Fruit fly (Drosophila melanogaster) whole organism, adult: ENCODE data around the gene CG4849.
"Not testable (repeated sequence)": the region's sequence is repeated elsewhere in the genome, so short reads cannot be mapped to it uniquely, and the experiment has no call there.

Experiments used
- CG11617 ChIP-seq: fragments of 200-800 bp; sonication (Bioruptor generic); optimal IDR thresholded peaks from 2 replicates; lab custom pipeline; 2017; ENCODE audit warnings: mild to moderate bottlenecking, missing biosample characterization, missing genetic modification reagents, missing genetic modification characterization
- CG12768 ChIP-seq: fragments of 200-800 bp; sonication (Bioruptor generic); optimal IDR thresholded peaks from 2 replicates; lab custom pipeline; 2017; ENCODE audit warnings: missing biosample characterization, missing genetic modification characterization, mild to moderate bottlenecking, moderate library complexity, missing genetic modification reagents
- CG14711 ChIP-seq: fragments of 200-800 bp; sonication (Bioruptor generic); optimal IDR thresholded peaks from 2 replicates; lab custom pipeline; 2018; ENCODE audit warnings: missing biosample characterization, mild to moderate bottlenecking, missing genetic modification characterization, moderate library complexity
- CG1620 ChIP-seq: fragments of 200-800 bp; sonication (Bioruptor generic); optimal IDR thresholded peaks from 2 replicates; lab custom pipeline; 2016; ENCODE audit warnings: missing biosample characterization, missing genetic modification characterization
- CG33017 ChIP-seq: fragments of 200-800 bp; sonication (Bioruptor generic); optimal IDR thresholded peaks from 2 replicates; lab custom pipeline; 2018; ENCODE audit warnings: missing biosample characterization, mild to moderate bottlenecking, missing genetic modification characterization, moderate library complexity
- CG5204 ChIP-seq: fragments of 200-800 bp; sonication (Bioruptor generic); optimal IDR thresholded peaks from 2 replicates; lab custom pipeline; 2016; ENCODE audit warnings: missing biosample characterization, missing genetic modification characterization
- CG7045 ChIP-seq: fragments of 200-800 bp; sonication (Bioruptor generic); optimal IDR thresholded peaks from 2 replicates; lab custom pipeline; 2017; ENCODE audit warnings: missing biosample characterization, mild to moderate bottlenecking, missing genetic modification characterization
- CG7101 ChIP-seq: fragments of 200-800 bp; sonication (Bioruptor generic); optimal IDR thresholded peaks from 2 replicates; lab custom pipeline; 2018; ENCODE audit warnings: missing biosample characterization, mild to moderate bottlenecking, missing genetic modification characterization, moderate library complexity
- Clk ChIP-seq: fragments of 200-800 bp; sonication (Bioruptor generic); optimal IDR thresholded peaks from 2 replicates; lab custom pipeline; 2017; ENCODE audit warnings: missing biosample characterization, missing genetic modification characterization
- Crg-1 ChIP-seq: fragments of 200-800 bp; sonication (Bioruptor generic); optimal IDR thresholded peaks from 2 replicates; lab custom pipeline; 2016; ENCODE audit warnings: missing biosample characterization, missing genetic modification characterization
- Hr96 ChIP-seq: fragments of 200-800 bp; sonication (Bioruptor generic); optimal IDR thresholded peaks from 2 replicates; lab custom pipeline; 2016; ENCODE audit warnings: missing biosample characterization, missing genetic modification characterization
- Mnt ChIP-seq: fragments of 200-800 bp; sonication (Bioruptor generic); optimal IDR thresholded peaks from 2 replicates; lab custom pipeline; 2016; ENCODE audit warnings: missing biosample characterization, mild to moderate bottlenecking, missing genetic modification characterization
- bab1 ChIP-seq: fragments of 200-800 bp; sonication (Bioruptor generic); optimal IDR thresholded peaks from 3 replicates; lab custom pipeline; 2019; ENCODE audit warnings: missing biosample characterization, mild to moderate bottlenecking, missing genetic modification characterization, moderate library complexity
- cic ChIP-seq: fragments of 200-800 bp; sonication (Bioruptor generic); optimal IDR thresholded peaks from 2 replicates; lab custom pipeline; 2017; ENCODE audit warnings: missing biosample characterization, mild to moderate bottlenecking, missing genetic modification characterization, moderate library complexity
- cnc ChIP-seq, 2 experiments: fragments of >200 bp; optimal IDR thresholded peaks; 2 replicates each; lab custom pipeline; 2017
- kay ChIP-seq: fragments of 200-800 bp; sonication (Bioruptor generic); peaks from one replicate; lab custom pipeline; 2016; ENCODE audit warnings: missing biosample characterization, missing genetic modification characterization, borderline replicate concordance
- ovo ChIP-seq: fragments of 200-800 bp; sonication (Bioruptor generic); optimal IDR thresholded peaks from 2 replicates; lab custom pipeline; 2016; ENCODE audit warnings: missing biosample characterization, missing genetic modification characterization
- pad ChIP-seq: fragments of 200-800 bp; sonication (Bioruptor generic); optimal IDR thresholded peaks from 3 replicates; lab custom pipeline; 2017; ENCODE audit warnings: missing biosample characterization, missing genetic modification characterization, mild to moderate bottlenecking, moderate library complexity, missing genetic modification reagents
- tj ChIP-seq: fragments of 200-800 bp; sonication (Bioruptor generic); optimal IDR thresholded peaks from 3 replicates; lab custom pipeline; 2017; ENCODE audit warnings: missing biosample characterization, mild to moderate bottlenecking, missing genetic modification characterization, moderate library complexity
- toe ChIP-seq: fragments of 200-800 bp; sonication (Bioruptor generic); optimal IDR thresholded peaks from 2 replicates; lab custom pipeline; 2016; ENCODE audit warnings: missing biosample characterization, missing genetic modification characterization

The CG4849 gene

DNA sequence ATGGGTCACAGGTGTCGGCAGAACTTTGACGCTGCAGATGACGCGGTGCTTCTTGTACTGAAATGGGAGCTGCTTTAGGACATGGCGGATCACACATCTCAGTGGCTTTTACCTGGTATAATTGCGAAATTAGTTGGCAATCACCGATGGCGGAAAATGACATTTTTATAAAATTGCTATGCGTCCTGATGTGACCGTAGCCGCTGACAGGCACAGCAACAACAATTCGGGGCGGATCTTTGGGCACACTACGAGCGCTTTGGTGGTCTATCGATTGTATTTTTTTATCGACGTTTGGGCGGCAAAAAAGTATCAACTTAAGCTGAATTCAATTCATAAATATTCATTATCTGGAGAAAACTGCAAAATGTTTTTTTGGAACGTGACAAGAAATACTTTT is 9.3 kb upstream of the CG4849 start, which contains the start of gene CG4951:
CG4951 (minus strand) TSS at position 223 of the 400 bp plus-strand sequence.
- no peak for TF ChIP-seq CG5204 (GFP tag; lab: Kevin White, UChicago)
- TF ChIP-seq CG33017 (tag; lab: Kevin White, UChicago) = no peak
- TF ChIP-seq Clk (GFP tag; lab: Kevin White, UChicago) = no peak
- TF ChIP-seq bab1 (GFP tag; lab: Kevin White, UChicago) = peak; percentile 31
- TF ChIP-seq pad (GFP tag; lab: Kevin White, UChicago) = no peak
- TF ChIP-seq CG7045 (GFP tag; lab: Kevin White, UChicago) = no peak
- no peak for TF ChIP-seq tj (GFP tag; lab: Kevin White, UChicago)
- TF ChIP-seq toe (GFP tag; lab: Kevin White, UChicago) = no peak

DNA sequence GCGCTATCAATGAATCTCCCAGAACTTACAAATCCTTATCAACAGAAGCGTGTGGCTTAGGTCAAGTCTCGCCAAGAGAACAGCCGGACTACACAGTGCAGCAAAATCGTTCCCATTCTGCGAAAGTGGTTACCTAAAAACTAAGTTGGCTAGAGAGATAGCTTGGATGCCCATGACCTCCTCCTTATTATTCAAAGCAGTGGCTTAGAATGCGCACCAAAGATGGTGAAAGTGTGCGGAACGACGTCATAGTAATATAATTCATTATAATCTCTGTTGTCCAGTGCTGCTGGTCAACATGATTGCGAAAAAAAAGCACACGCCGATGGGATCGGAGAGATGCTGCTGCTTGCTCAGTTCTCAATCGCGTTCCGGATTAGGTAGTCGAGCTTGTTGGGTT is 8.7 kb upstream of the CG4849 start, which contains the start of gene Nep7:
Nep7 (plus strand) TSS at position 385 of the 400 bp plus-strand sequence.
- TF ChIP-seq CG33017 (tag; lab: Kevin White, UChicago) = peak; percentile 30
- TF ChIP-seq Crg-1 (GFP tag; lab: Kevin White, UChicago) = no peak
- peak; percentile 26 for TF ChIP-seq CG7101
- peak; percentile 97 for TF ChIP-seq cic (GFP tag; lab: Kevin White, UChicago)
- no peak for TF ChIP-seq CG7045 (GFP tag; lab: Kevin White, UChicago)
- no peak for TF ChIP-seq ovo (GFP tag; lab: Kevin White, UChicago)
- peak; percentile 16 for TF ChIP-seq CG12768 (GFP tag; lab: Kevin White, UChicago)

DNA sequence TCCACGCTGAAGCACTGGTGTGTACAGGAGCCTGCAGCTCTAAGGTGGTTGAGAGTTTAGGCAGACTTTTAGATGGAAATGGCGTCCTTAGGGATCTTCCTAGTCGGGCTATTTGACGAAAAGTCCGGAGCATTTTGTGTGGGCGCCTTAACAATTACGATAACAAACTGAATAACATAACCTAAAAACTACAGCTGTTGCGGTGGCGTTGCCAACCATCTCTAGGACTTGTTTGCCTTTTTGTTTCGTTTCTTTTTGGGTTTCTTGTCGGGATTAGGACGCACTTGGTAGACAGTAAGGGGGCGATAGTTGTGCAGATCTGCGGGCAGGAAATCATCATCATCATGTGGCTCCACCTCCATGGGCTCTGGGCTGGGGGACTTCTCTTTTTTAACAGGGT is 5.2 kb upstream of the CG4849 start:
- no peak for TF ChIP-seq CG1620 (GFP tag; lab: Kevin White, UChicago)
- TF ChIP-seq CG12768 (GFP tag; lab: Kevin White, UChicago) = no peak
- no peak for TF ChIP-seq pad (GFP tag; lab: Kevin White, UChicago)
- no peak for TF ChIP-seq kay
- no peak for TF ChIP-seq toe (GFP tag; lab: Kevin White, UChicago)
- TF ChIP-seq cic (GFP tag; lab: Kevin White, UChicago) = no peak
- no peak for TF ChIP-seq CG5204 (GFP tag; lab: Kevin White, UChicago)

DNA sequence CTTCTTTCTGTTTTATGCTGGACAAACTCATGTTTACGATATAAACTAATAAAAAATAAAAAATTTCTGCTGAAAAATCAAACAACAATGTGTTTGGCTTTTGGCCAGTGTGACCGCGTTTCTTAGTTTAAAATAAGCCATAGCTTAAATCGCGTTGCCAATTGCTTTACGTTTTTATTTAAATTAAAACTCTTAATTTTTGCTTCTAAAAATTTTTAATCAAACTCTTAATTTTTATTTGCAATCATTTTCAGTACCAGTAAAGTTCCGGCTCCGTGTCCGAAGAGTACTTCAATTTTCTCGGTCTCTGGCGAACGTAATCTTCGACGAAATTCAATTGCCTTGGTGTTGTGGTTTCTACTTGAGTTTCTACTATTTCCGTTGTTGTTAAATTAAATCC is 4.1 kb upstream of the CG4849 start, which contains the start of the genes CG42487 and CG4884:
CG42487 (minus strand) TSS at position 101 of the 400 bp plus-strand sequence.
CG4884 (minus strand) TSS at position 101 of the 400 bp plus-strand sequence.
- TF ChIP-seq Clk (GFP tag; lab: Kevin White, UChicago); Hr96; CG12768 (GFP tag; lab: Kevin White, UChicago): not testable (repeated sequence)

DNA sequence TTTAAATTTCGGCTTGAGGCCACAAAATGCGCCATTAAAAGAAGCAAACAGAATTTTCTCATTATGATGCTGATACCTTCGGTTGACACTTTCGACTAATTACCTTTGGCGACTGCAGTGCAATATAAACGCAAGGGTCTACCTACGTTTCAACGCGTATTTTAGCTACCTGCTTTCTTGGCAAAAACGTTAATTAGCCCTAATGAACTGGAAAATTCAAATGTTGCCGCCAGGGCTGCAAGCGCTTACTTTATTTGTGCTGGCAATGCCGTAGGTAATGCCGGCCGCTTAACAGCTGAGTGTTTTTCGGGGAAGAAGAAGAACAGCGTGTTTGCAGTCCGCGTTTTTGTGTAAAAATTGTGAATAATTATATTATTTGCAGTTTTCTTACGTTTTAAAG is 2.7 kb upstream of the CG4849 start, which contains the start of gene CG31253:
CG31253 (minus strand) TSS at position 101 of the 400 bp plus-strand sequence.
- TF ChIP-seq cnc (optimal IDR thresholded peaks at IDR 0.05; lab: Kevin White, UChicago); ovo (GFP tag; lab: Kevin White, UChicago); Clk (GFP tag; lab: Kevin White, UChicago): not testable (repeated sequence)

DNA sequence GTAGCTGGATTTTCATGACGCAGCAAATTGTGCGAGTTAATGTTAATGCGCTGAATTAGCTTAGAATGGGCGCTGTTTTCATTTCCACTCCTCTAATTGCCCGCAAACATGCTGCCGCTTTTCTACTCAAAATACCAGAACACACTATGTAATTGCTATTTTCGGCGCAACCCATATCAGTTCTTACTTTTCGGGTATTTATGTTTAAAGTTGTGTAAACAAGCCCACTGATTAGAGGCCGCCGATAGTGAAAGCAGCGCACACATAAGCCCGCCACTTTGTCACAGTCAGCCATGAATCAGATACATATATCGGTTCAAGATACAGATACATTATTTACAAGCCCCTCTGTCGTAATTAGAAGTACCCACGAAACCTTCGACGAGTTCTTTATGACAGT is 23.6 kb downstream of the CG4849 start:
- TF ChIP-seq tj (GFP tag; lab: Kevin White, UChicago) = peak; percentile 47
- TF ChIP-seq CG1620 (GFP tag; lab: Kevin White, UChicago) = no peak

DNA sequence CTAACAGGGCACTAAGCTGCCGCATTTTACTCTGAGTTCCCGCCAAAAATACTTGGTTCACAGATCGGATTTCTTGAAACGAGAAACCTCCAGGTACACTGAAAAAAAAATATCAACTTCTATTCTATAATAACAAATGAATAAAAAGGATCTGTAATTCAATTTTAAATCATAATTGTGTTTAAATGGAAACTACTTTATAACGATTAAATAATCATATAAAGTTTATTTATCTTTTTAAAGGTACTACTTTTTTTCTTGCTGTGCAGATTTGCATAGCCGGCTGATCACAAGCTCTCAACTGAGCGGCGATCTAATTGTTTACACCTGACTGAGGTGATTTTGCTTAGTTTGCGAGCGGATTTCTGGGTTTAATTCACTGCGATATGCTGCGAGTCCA is 24.1 kb downstream of the CG4849 start:
- TF ChIP-seq CG14711 (tag; lab: Kevin White, UChicago) (peak; percentile 78), CG33017 (tag; lab: Kevin White, UChicago) (peak; percentile 36), toe (GFP tag; lab: Kevin White, UChicago) (no peak), CG7101 (peak; percentile 78), kay (no peak), Clk (GFP tag; lab: Kevin White, UChicago) (no peak), bab1 (GFP tag; lab: Kevin White, UChicago) (peak; percentile 15), CG5204 (GFP tag; lab: Kevin White, UChicago) (no peak), Crg-1 (GFP tag; lab: Kevin White, UChicago) (no peak), Mnt (no peak), CG7045 (GFP tag; lab: Kevin White, UChicago) (peak; percentile 57), ovo (GFP tag; lab: Kevin White, UChicago) (no peak), tj (GFP tag; lab: Kevin White, UChicago) (peak; percentile 42), CG11617 (GFP tag; lab: Kevin White, UChicago) (peak; percentile 63)

DNA sequence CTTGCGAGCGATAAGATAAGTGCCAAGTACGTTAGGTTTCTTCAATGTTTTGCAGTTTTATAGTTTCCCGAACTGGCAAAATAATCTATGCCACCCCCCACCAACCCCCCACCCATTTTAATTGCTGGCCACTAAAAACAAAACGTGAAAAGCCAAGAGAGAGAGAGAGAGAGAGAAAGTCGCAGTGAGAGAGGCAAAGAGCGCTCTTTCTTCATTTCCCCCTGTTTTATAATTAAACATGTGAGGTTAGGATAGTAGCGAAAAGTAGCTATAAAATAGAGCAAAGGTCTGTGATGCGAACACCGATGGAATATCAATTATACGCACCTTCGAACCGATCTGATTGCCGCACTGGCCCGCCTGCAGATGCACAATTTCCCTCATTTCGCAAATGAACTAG is 24.6 kb downstream of the CG4849 start:
- no peak for TF ChIP-seq toe (GFP tag; lab: Kevin White, UChicago)
- peak; percentile 22 for TF ChIP-seq tj (GFP tag; lab: Kevin White, UChicago)
- no peak for TF ChIP-seq pad (GFP tag; lab: Kevin White, UChicago)
